Worm (Caenorhabditis elegans): ENCODE results near the gene F41H10.2.

Gene F41H10.2

ce11 chrIV:5369414-5369813 is 12.0 kb upstream of the F41H10.2 start, which contains the start of gene F41H10.3:
Gene F41H10.3, plus strand, starts transcription at chrIV:5369801.
- TF ChIP-seq tbx-37 (GFP tag; conservative IDR thresholded peaks at IDR 0.05), result no peak

ce11 chrIV:5370914-5371313 is 10.5 kb upstream of the F41H10.2 start:
- TF ChIP-seq flt-1 (GFP tag; IDR thresholded peaks at IDR 0.05) (peak; percentile 52; the same call in 1 of the 2 replicates), B0310.2 (tag; optimal IDR thresholded peaks at IDR 0.05) (no peak), hmg-4 (GFP tag; optimal IDR thresholded peaks at IDR 0.05) (peak; percentile 9), tbx-11 (GFP tag; IDR thresholded peaks at IDR 0.05) (0 out of 2 replicates have a peak, but pooled peaks have one; percentile 45), aly-1 (tag; optimal IDR thresholded peaks at IDR 0.05) (no peak), ceh-13 (GFP tag; optimal IDR thresholded peaks at IDR 0.05) (peak; percentile 39), scrt-1 (GFP tag; IDR thresholded peaks at IDR 0.05) (0 out of 2 replicates have a peak, but pooled peaks have one; percentile 33), tra-4 (tag; optimal IDR thresholded peaks at IDR 0.05) (no peak), ets-7 (tag; optimal IDR thresholded peaks at IDR 0.05) (peak; percentile 56), ama-1 (optimal IDR thresholded peaks at IDR 0.05) (no peak), F13C5.2 (tag; optimal IDR thresholded peaks at IDR 0.05) (peak; percentile 72), ceh-36 (tag; optimal IDR thresholded peaks at IDR 0.05) (no peak), pes-1 (GFP tag; IDR thresholded peaks at IDR 0.05) (peak; percentile 81), hmbx-1 (tag; optimal IDR thresholded peaks at IDR 0.05) (peak; percentile 2), tbx-37 (GFP tag; conservative IDR thresholded peaks at IDR 0.05) (0 out of 2 replicates have a peak, but pooled peaks have one; percentile 32), sea-1 (GFP tag; conservative IDR thresholded peaks at IDR 0.05) (peak; percentile 53; the same call in 1 of the 2 replicates), hnd-1 (tag; optimal IDR thresholded peaks at IDR 0.05) (peak; percentile 25)

- no peak for TF ChIP-seq tbx-11 (GFP tag; IDR thresholded peaks at IDR 0.05)
- no peak for TF ChIP-seq flt-1 (GFP tag; IDR thresholded peaks at IDR 0.05)
- no peak for TF ChIP-seq scrt-1 (GFP tag; IDR thresholded peaks at IDR 0.05)
- TF ChIP-seq ets-7 (tag; optimal IDR thresholded peaks at IDR 0.05), result no peak
- TF ChIP-seq ceh-36 (tag; optimal IDR thresholded peaks at IDR 0.05), result no peak
- no peak for TF ChIP-seq hnd-1 (tag; optimal IDR thresholded peaks at IDR 0.05)
- no peak for TF ChIP-seq tbx-37 (GFP tag; conservative IDR thresholded peaks at IDR 0.05)
- TF ChIP-seq hmg-4 (GFP tag; optimal IDR thresholded peaks at IDR 0.05), result no peak
- TF ChIP-seq ceh-13 (GFP tag; optimal IDR thresholded peaks at IDR 0.05), result no peak
- TF ChIP-seq ama-1 (optimal IDR thresholded peaks at IDR 0.05), result no peak
- TF ChIP-seq aly-1 (tag; optimal IDR thresholded peaks at IDR 0.05), result no peak
- TF ChIP-seq F13C5.2 (tag; optimal IDR thresholded peaks at IDR 0.05), result no peak
- no peak for TF ChIP-seq hmbx-1 (tag; optimal IDR thresholded peaks at IDR 0.05)
- no peak for TF ChIP-seq tra-4 (tag; optimal IDR thresholded peaks at IDR 0.05)
- TF ChIP-seq sea-1 (GFP tag; conservative IDR thresholded peaks at IDR 0.05), result no peak
- no peak for TF ChIP-seq pes-1 (GFP tag; IDR thresholded peaks at IDR 0.05)
Measured at ce11 chrIV:5374321-5374720, 7.1 kb upstream of the F41H10.2 start.

- TF ChIP-seq flt-1 (GFP tag; IDR thresholded peaks at IDR 0.05) (no peak), ceh-36 (tag; optimal IDR thresholded peaks at IDR 0.05) (no peak)
Measured at ce11 chrIV:5374946-5375345, 6.5 kb upstream of the F41H10.2 start.

- no peak for TF ChIP-seq tbx-11 (GFP tag; IDR thresholded peaks at IDR 0.05)
- no peak for TF ChIP-seq sea-1 (GFP tag; conservative IDR thresholded peaks at IDR 0.05)
- no peak for TF ChIP-seq scrt-1 (GFP tag; IDR thresholded peaks at IDR 0.05)
- no peak for TF ChIP-seq hmg-4 (GFP tag; optimal IDR thresholded peaks at IDR 0.05)
- no peak for TF ChIP-seq tbx-37 (GFP tag; conservative IDR thresholded peaks at IDR 0.05)
- no peak for TF ChIP-seq flt-1 (GFP tag; IDR thresholded peaks at IDR 0.05)
- no peak for TF ChIP-seq ceh-36 (tag; optimal IDR thresholded peaks at IDR 0.05)
- no peak for TF ChIP-seq ets-7 (tag; optimal IDR thresholded peaks at IDR 0.05)
- TF ChIP-seq tra-4 (tag; optimal IDR thresholded peaks at IDR 0.05), result no peak
- TF ChIP-seq pes-1 (GFP tag; IDR thresholded peaks at IDR 0.05), result no peak
- no peak for TF ChIP-seq ceh-13 (GFP tag; optimal IDR thresholded peaks at IDR 0.05)
- TF ChIP-seq B0310.2 (tag; optimal IDR thresholded peaks at IDR 0.05), result no peak
- no peak for TF ChIP-seq aly-1 (tag; optimal IDR thresholded peaks at IDR 0.05)
- no peak for TF ChIP-seq ama-1 (optimal IDR thresholded peaks at IDR 0.05)
- TF ChIP-seq hnd-1 (tag; optimal IDR thresholded peaks at IDR 0.05), result no peak
- TF ChIP-seq hmbx-1 (tag; optimal IDR thresholded peaks at IDR 0.05), result no peak
Measured at ce11 chrIV:5377062-5377461, 4.4 kb upstream of the F41H10.2 start, which contains the start of gene elo-5. Gene elo-5, minus strand, starts transcription at chrIV:5377117.

ce11 chrIV:5380140-5380539 is 1.3 kb upstream of the F41H10.2 start:
- no peak for TF ChIP-seq tbx-11 (GFP tag; IDR thresholded peaks at IDR 0.05)
- TF ChIP-seq ama-1 (optimal IDR thresholded peaks at IDR 0.05), result no peak
- TF ChIP-seq tbx-37 (GFP tag; conservative IDR thresholded peaks at IDR 0.05), result no peak
- no peak for TF ChIP-seq ets-7 (tag; optimal IDR thresholded peaks at IDR 0.05)
- TF ChIP-seq B0310.2 (tag; optimal IDR thresholded peaks at IDR 0.05), result no peak
- TF ChIP-seq F13C5.2 (tag; optimal IDR thresholded peaks at IDR 0.05), result no peak
- no peak for TF ChIP-seq hmbx-1 (tag; optimal IDR thresholded peaks at IDR 0.05)
- no peak for TF ChIP-seq hmg-4 (GFP tag; optimal IDR thresholded peaks at IDR 0.05)
- TF ChIP-seq flt-1 (GFP tag; IDR thresholded peaks at IDR 0.05), result no peak
- no peak for TF ChIP-seq tra-4 (tag; optimal IDR thresholded peaks at IDR 0.05)

ce11 chrIV:5382609-5383008 is 1.2 kb downstream of the F41H10.2 start, which contains the start of gene F41H10.1:
Gene F41H10.1, plus strand, starts transcription at chrIV:5382909.
- TF ChIP-seq ama-1 (optimal IDR thresholded peaks at IDR 0.05) (no peak), ceh-13 (GFP tag; optimal IDR thresholded peaks at IDR 0.05) (no peak), hmg-4 (GFP tag; optimal IDR thresholded peaks at IDR 0.05) (no peak), pes-1 (GFP tag; IDR thresholded peaks at IDR 0.05) (no peak), ets-7 (tag; optimal IDR thresholded peaks at IDR 0.05) (no peak), aly-1 (tag; optimal IDR thresholded peaks at IDR 0.05) (no peak), hmbx-1 (tag; optimal IDR thresholded peaks at IDR 0.05) (no peak), B0310.2 (tag; optimal IDR thresholded peaks at IDR 0.05) (no peak)

ce11 chrIV:5385020-5385419 is 3.6 kb downstream of the F41H10.2 start, which contains the start of gene F41H10.12:
Gene F41H10.12, plus strand, starts transcription at chrIV:5385320.
- TF ChIP-seq ceh-36 (tag; optimal IDR thresholded peaks at IDR 0.05), result no peak
